Fruit fly (Drosophila melanogaster) whole organism, wandering third instar larva: ENCODE data around the gene CG7912.

Source experiments
- Abd-B ChIP-seq: fragments of >200 bp; optimal IDR thresholded peaks from 2 replicates; lab custom pipeline; 2017; ENCODE audit warnings: missing biosample characterization, missing genetic modification characterization
- CG32264 ChIP-seq: fragments of 200-800 bp; sonication (Bioruptor generic); optimal IDR thresholded peaks from 2 replicates; lab custom pipeline; 2016; ENCODE audit warnings: missing biosample characterization, missing genetic modification characterization
- CG9705 ChIP-seq: fragments of 200-800 bp; sonication (Bioruptor generic); optimal IDR thresholded peaks from 2 replicates; lab custom pipeline; 2018; ENCODE audit warnings: missing biosample characterization, mild to moderate bottlenecking, missing genetic modification characterization
- CrebA ChIP-seq: fragments of 200-800 bp; sonication (Bioruptor generic); optimal IDR thresholded peaks from 2 replicates; lab custom pipeline; 2016; ENCODE audit warnings: missing biosample characterization, mild to moderate bottlenecking, missing genetic modification characterization, borderline replicate concordance
- Dfd ChIP-seq: fragments of >200 bp; optimal IDR thresholded peaks from 2 replicates; lab custom pipeline; 2017; ENCODE audit warnings: missing biosample characterization, missing genetic modification characterization
- Dif ChIP-seq: fragments of 200-275, 200-300 bp; sonication (Bioruptor generic); optimal IDR thresholded peaks from 2 replicates; lab custom pipeline; 2018; ENCODE audit warnings: missing biosample characterization, missing genetic modification characterization; ENCODE audit not compliant: partially characterized antibody
- GATAd ChIP-seq: sonication (Bioruptor generic); optimal IDR thresholded peaks from 2 replicates; lab custom pipeline; 2016; ENCODE audit warnings: missing biosample characterization, missing genetic modification characterization
- HLH106 ChIP-seq: fragments of 200-800 bp; optimal IDR thresholded peaks from 3 replicates; lab custom pipeline; 2019; ENCODE audit warnings: missing biosample characterization, mild to moderate bottlenecking, missing genetic modification characterization, moderate library complexity
- Hr78 ChIP-seq: fragments of >200 bp; optimal IDR thresholded peaks from 2 replicates; lab custom pipeline; 2017; ENCODE audit warnings: missing biosample characterization, missing genetic modification characterization
- Hr83 ChIP-seq: fragments of 200-300 bp; sonication (Bioruptor generic); optimal IDR thresholded peaks from 2 replicates; lab custom pipeline; 2016; ENCODE audit warnings: missing biosample characterization, mild to moderate bottlenecking, missing genetic modification characterization, moderate library complexity; ENCODE audit not compliant: poor library complexity, severe bottlenecking
- Mio ChIP-seq: sonication (Bioruptor generic); optimal IDR thresholded peaks from 2 replicates; lab custom pipeline; 2016; ENCODE audit warnings: missing biosample characterization, missing genetic modification characterization
- Myc ChIP-seq: fragments of >200 bp; optimal IDR thresholded peaks from 2 replicates; lab custom pipeline; 2017
- N ChIP-seq: fragments of >200 bp; optimal IDR thresholded peaks from 2 replicates; lab custom pipeline; 2018; ENCODE audit warnings: missing biosample characterization, missing external identifiers, missing genetic modification characterization
- OdsH ChIP-seq: fragments of 200-800 bp; sonication (Bioruptor generic); optimal IDR thresholded peaks from 2 replicates; lab custom pipeline; 2016; ENCODE audit warnings: missing biosample characterization, mild to moderate bottlenecking, missing genetic modification characterization
- Rel ChIP-seq, 2 experiments: fragments of 200-800 bp; sonication (Bioruptor generic) in 1 of 2; optimal IDR thresholded peaks; 2 replicates in 1 of 2; 3 replicates in 1 of 2; lab custom pipeline; 2016 to 2019; ENCODE audit warnings: mild to moderate bottlenecking in 2 of 2, missing biosample characterization in 2 of 2, missing genetic modification characterization in 2 of 2, moderate library complexity in 1 of 2
- Sp1 ChIP-seq: fragments of 200-800 bp; sonication (Bioruptor generic); optimal IDR thresholded peaks from 3 replicates; lab custom pipeline; 2019; ENCODE audit warnings: missing biosample characterization, mild to moderate bottlenecking, missing genetic modification characterization, moderate library complexity
- Vsx2 ChIP-seq: fragments of 200-300, 225-300 bp; sonication (Bioruptor generic); optimal IDR thresholded peaks from 2 replicates; lab custom pipeline; 2018; ENCODE audit warnings: missing biosample characterization, missing genetic modification characterization; ENCODE audit not compliant: partially characterized antibody
- br ChIP-seq: fragments of 200-800 bp; sonication (Bioruptor generic); optimal IDR thresholded peaks from 2 replicates; lab custom pipeline; 2016; ENCODE audit warnings: missing biosample characterization, missing genetic modification characterization
- brk ChIP-seq: fragments of 200-800 bp; sonication (Bioruptor generic); optimal IDR thresholded peaks from 2 replicates; lab custom pipeline; 2016; ENCODE audit warnings: missing biosample characterization, mild to moderate bottlenecking, missing genetic modification characterization
- dl ChIP-seq, 2 experiments: fragments of 175-275, 200-275 bp in 1 of 2; fragments of 200-275 bp in 1 of 2; sonication (Bioruptor generic); optimal IDR thresholded peaks; lab custom pipeline; 2018; ENCODE audit warnings: mild to moderate bottlenecking in 2 of 2, missing biosample characterization in 2 of 2, missing genetic modification characterization in 2 of 2, moderate library complexity in 2 of 2; ENCODE audit not compliant: partially characterized antibody in 2 of 2, insufficient read depth in 1 of 2
- dmrt93B ChIP-seq: fragments of 200-800 bp; sonication (Bioruptor generic); optimal IDR thresholded peaks from 2 replicates; lab custom pipeline; 2018; ENCODE audit warnings: missing biosample characterization, mild to moderate bottlenecking, missing genetic modification characterization
- dsf ChIP-seq: sonication (Bioruptor generic); optimal IDR thresholded peaks from 2 replicates; lab custom pipeline; 2016; ENCODE audit warnings: missing biosample characterization, missing genetic modification characterization, borderline replicate concordance
- ey ChIP-seq: fragments of 200-800 bp; sonication (Bioruptor generic); optimal IDR thresholded peaks from 2 replicates; lab custom pipeline; 2016; ENCODE audit warnings: missing biosample characterization, missing genetic modification characterization
- foxo ChIP-seq, 2 experiments: fragments of 200-800 bp; sonication (Bioruptor generic); optimal IDR thresholded peaks; 2 replicates in 1 of 2; 3 replicates in 1 of 2; lab custom pipeline; 2016 to 2017; ENCODE audit warnings: missing biosample characterization in 2 of 2, missing genetic modification characterization in 2 of 2
- fru ChIP-seq: fragments of 200-800 bp; sonication (Bioruptor generic); optimal IDR thresholded peaks from 3 replicates; lab custom pipeline; 2016; ENCODE audit warnings: missing biosample characterization, mild to moderate bottlenecking, missing genetic modification characterization
- jim ChIP-seq: fragments of 175-275, 200-325 bp; sonication (Bioruptor generic); optimal IDR thresholded peaks from 2 replicates; lab custom pipeline; 2016; ENCODE audit warnings: missing biosample characterization, mild to moderate bottlenecking, missing genetic modification characterization
- lola ChIP-seq: fragments of >200 bp; optimal IDR thresholded peaks from 2 replicates; lab custom pipeline; 2017; ENCODE audit warnings: missing biosample characterization, missing genetic modification characterization
- pan ChIP-seq: fragments of >200 bp; optimal IDR thresholded peaks from 2 replicates; lab custom pipeline; 2017
- psq ChIP-seq: fragments of 200-800 bp; sonication (Bioruptor generic); optimal IDR thresholded peaks from 3 replicates; lab custom pipeline; 2017; ENCODE audit warnings: missing biosample characterization, mild to moderate bottlenecking, missing genetic modification characterization, moderate library complexity
- rgr ChIP-seq: fragments of 200-800 bp; sonication (Bioruptor generic); optimal IDR thresholded peaks from 3 replicates; lab custom pipeline; 2016; ENCODE audit warnings: missing biosample characterization, mild to moderate bottlenecking, missing genetic modification characterization
- sage ChIP-seq: fragments of 200-800 bp; sonication (Bioruptor generic); optimal IDR thresholded peaks from 2 replicates; lab custom pipeline; 2016; ENCODE audit warnings: missing biosample characterization, mild to moderate bottlenecking, missing genetic modification characterization
- sv ChIP-seq: fragments of 200-800 bp; sonication (Bioruptor generic); optimal IDR thresholded peaks from 3 replicates; lab custom pipeline; 2016; ENCODE audit warnings: missing biosample characterization, missing genetic modification characterization
- tai ChIP-seq: sonication (Bioruptor generic); optimal IDR thresholded peaks from 2 replicates; lab custom pipeline; 2016; ENCODE audit warnings: missing biosample characterization, missing genetic modification characterization
- usp ChIP-seq: fragments of >200 bp; optimal IDR thresholded peaks from 2 replicates; lab custom pipeline; 2017; ENCODE audit warnings: missing biosample characterization, missing genetic modification characterization
- woc ChIP-seq: sonication (Bioruptor generic); optimal IDR thresholded peaks from 2 replicates; lab custom pipeline; 2016; ENCODE audit warnings: missing biosample characterization, mild to moderate bottlenecking, missing genetic modification characterization

Gene CG7912

DNA sequence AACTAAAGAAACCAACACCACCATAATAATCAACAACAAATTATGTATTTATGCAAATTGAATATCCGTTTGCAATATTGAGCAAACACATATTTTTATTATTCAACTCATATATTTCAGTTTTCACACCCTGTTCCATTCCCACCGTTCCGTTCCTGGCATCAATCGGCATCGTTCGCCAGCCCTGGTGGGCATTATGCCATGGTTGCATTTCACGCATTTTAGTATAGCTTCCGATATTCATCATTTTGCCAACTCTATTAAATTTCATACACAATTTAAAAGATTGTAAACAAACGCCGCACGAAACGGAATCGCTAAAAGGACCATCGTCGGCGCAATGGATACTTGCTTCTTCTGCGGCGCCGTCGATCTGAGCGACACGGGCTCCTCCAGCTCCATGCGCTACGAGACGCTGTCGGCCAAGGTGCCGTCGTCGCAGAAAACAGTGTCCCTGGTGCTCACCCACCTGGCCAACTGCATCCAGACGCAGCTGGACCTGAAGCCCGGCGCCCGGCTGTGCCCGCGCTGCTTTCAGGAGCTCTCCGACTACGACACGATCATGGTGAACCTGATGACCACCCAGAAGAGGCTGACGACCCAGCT is 34.3 kb upstream of the CG7912 start, which contains the start of gene Sry-delta:
Gene Sry-delta (plus strand): TSS at position 203 of the 606 bp plus-strand sequence.
- TF ChIP-seq dsf (GFP tag; lab: Kevin White, UChicago), result peak; percentile 43
- no peak for TF ChIP-seq tai (GFP tag; lab: Kevin White, UChicago)
- TF ChIP-seq rgr (GFP tag; lab: Kevin White, UChicago), result peak; percentile 80
- TF ChIP-seq lola (GFP tag; lab: Kevin White, UChicago), result no peak
- TF ChIP-seq Abd-B (GFP tag; lab: Kevin White, UChicago), result no peak
- no peak for TF ChIP-seq dl (GFP tag; optimal IDR thresholded peaks at IDR 0.05; lab: Kevin White, UChicago; ENCODE audit: insufficient read depth in 1 of 2, partially characterized antibody in 2 of 2)
- peak; percentile 35 for TF ChIP-seq psq (GFP tag; lab: Kevin White, UChicago)
- TF ChIP-seq Myc (lab: Kevin White, UChicago), result no peak
- TF ChIP-seq HLH106, result peak; percentile 75
- no peak for TF ChIP-seq pan (lab: Kevin White, UChicago)
- TF ChIP-seq jim (GFP tag; lab: Kevin White, UChicago), result no peak
- TF ChIP-seq CG9705 (GFP tag; lab: Kevin White, UChicago), result peak; percentile 70
- no peak for TF ChIP-seq N (GFP tag; lab: Kevin White, UChicago)
- peak; percentile 61 for TF ChIP-seq OdsH (GFP tag; lab: Kevin White, UChicago)
- TF ChIP-seq CG32264, result peak; percentile 5
- TF ChIP-seq Sp1, result peak; percentile 71
- TF ChIP-seq Hr78 (GFP tag; lab: Kevin White, UChicago), result no peak
- TF ChIP-seq dmrt93B (GFP tag; lab: Kevin White, UChicago), result no peak
- peak; percentile 97 for TF ChIP-seq Hr83
- peak; percentile 73 for TF ChIP-seq ey (GFP tag; lab: Kevin White, UChicago)
- peak; percentile 81 for TF ChIP-seq sv (GFP tag; lab: Kevin White, UChicago)
- peak; percentile 18 for TF ChIP-seq Dif (GFP tag; lab: Kevin White, UChicago)
- TF ChIP-seq foxo (GFP tag; optimal IDR thresholded peaks at IDR 0.05; lab: Kevin White, UChicago), result peak in 1 of 2 experiments; percentile 87
- no peak for TF ChIP-seq brk (GFP tag; lab: Kevin White, UChicago)
- TF ChIP-seq GATAd, result no peak

dm6 chr3R:30040879-30041278 is 31.9 kb upstream of the CG7912 start:
- TF ChIP-seq CG32264 (no peak), woc (no peak), sage (GFP tag; lab: Kevin White, UChicago) (no peak), Dfd (no peak), psq (GFP tag; lab: Kevin White, UChicago) (no peak), dmrt93B (GFP tag; lab: Kevin White, UChicago) (no peak), ey (GFP tag; lab: Kevin White, UChicago) (no peak), tai (GFP tag; lab: Kevin White, UChicago) (no peak), dsf (GFP tag; lab: Kevin White, UChicago) (no peak), br (GFP tag; lab: Kevin White, UChicago) (no peak), fru (no peak), foxo (GFP tag; optimal IDR thresholded peaks at IDR 0.05; lab: Kevin White, UChicago) (no peak)

dm6 chr3R:30039494-30039893 is 30.5 kb upstream of the CG7912 start, which contains the start of the genes janA, Sry-alpha and Sry-beta:
Gene janA (minus strand): TSS chr3R:30039533.
Gene Sry-alpha (plus strand): TSS chr3R:30039719.
Gene Sry-beta (plus strand): TSS chr3R:30039719.
- no peak for TF ChIP-seq usp (GFP tag; lab: Kevin White, UChicago)
- TF ChIP-seq Hr83, result peak; percentile 67
- TF ChIP-seq psq (GFP tag; lab: Kevin White, UChicago), result no peak
- no peak for TF ChIP-seq N (GFP tag; lab: Kevin White, UChicago)
- no peak for TF ChIP-seq woc
- TF ChIP-seq Hr78 (GFP tag; lab: Kevin White, UChicago), result no peak
- TF ChIP-seq sv (GFP tag; lab: Kevin White, UChicago), result peak; percentile 5
- TF ChIP-seq, all 38 proteins: peak for 2

- TF ChIP-seq dmrt93B (GFP tag; lab: Kevin White, UChicago), result no peak
Observed at dm6 chr3R:30038628-30039027, 29.6 kb upstream of the CG7912 start, which contains the start of gene janB. Gene janB (minus strand): TSS chr3R:30038728.

dm6 chr3R:30037630-30038029 is 28.6 kb upstream of the CG7912 start, which contains the start of gene ocn:
Gene ocn (minus strand): TSS chr3R:30037730.
- TF ChIP-seq Dif (GFP tag; lab: Kevin White, UChicago) (no peak), dmrt93B (GFP tag; lab: Kevin White, UChicago) (no peak), OdsH (GFP tag; lab: Kevin White, UChicago) (no peak), Mio (no peak), sage (GFP tag; lab: Kevin White, UChicago) (no peak), Vsx2 (GFP tag; lab: Kevin White, UChicago) (no peak), Hr83 (no peak), Rel (GFP tag; optimal IDR thresholded peaks at IDR 0.05; lab: Kevin White, UChicago) (no peak), Rel (tag; optimal IDR thresholded peaks at IDR 0.05; lab: Kevin White, UChicago) (no peak), psq (GFP tag; lab: Kevin White, UChicago) (no peak), HLH106 (no peak), dsf (GFP tag; lab: Kevin White, UChicago) (no peak), Hr78 (GFP tag; lab: Kevin White, UChicago) (no peak), CrebA (GFP tag; lab: Kevin White, UChicago) (no peak), ey (GFP tag; lab: Kevin White, UChicago) (no peak)
